Fruit fly (Drosophila melanogaster) whole organism, adult: Measurements from ENCODE around the gene Srp14.

ENCODE experiments used
- CG11617 ChIP-seq: fragments of 200-800 bp; sonication (Bioruptor generic); optimal IDR thresholded peaks from 2 replicates; lab custom pipeline; 2017; ENCODE audit warnings: mild to moderate bottlenecking, missing biosample characterization, missing genetic modification reagents, missing genetic modification characterization
- CG12768 ChIP-seq: fragments of 200-800 bp; sonication (Bioruptor generic); optimal IDR thresholded peaks from 2 replicates; lab custom pipeline; 2017; ENCODE audit warnings: missing biosample characterization, missing genetic modification characterization, mild to moderate bottlenecking, moderate library complexity, missing genetic modification reagents
- CG14711 ChIP-seq: fragments of 200-800 bp; sonication (Bioruptor generic); optimal IDR thresholded peaks from 2 replicates; lab custom pipeline; 2018; ENCODE audit warnings: missing biosample characterization, mild to moderate bottlenecking, missing genetic modification characterization, moderate library complexity
- CG1620 ChIP-seq: fragments of 200-800 bp; sonication (Bioruptor generic); optimal IDR thresholded peaks from 2 replicates; lab custom pipeline; 2016; ENCODE audit warnings: missing biosample characterization, missing genetic modification characterization
- CG33017 ChIP-seq: fragments of 200-800 bp; sonication (Bioruptor generic); optimal IDR thresholded peaks from 2 replicates; lab custom pipeline; 2018; ENCODE audit warnings: missing biosample characterization, mild to moderate bottlenecking, missing genetic modification characterization, moderate library complexity
- CG5204 ChIP-seq: fragments of 200-800 bp; sonication (Bioruptor generic); optimal IDR thresholded peaks from 2 replicates; lab custom pipeline; 2016; ENCODE audit warnings: missing biosample characterization, missing genetic modification characterization
- CG7045 ChIP-seq: fragments of 200-800 bp; sonication (Bioruptor generic); optimal IDR thresholded peaks from 2 replicates; lab custom pipeline; 2017; ENCODE audit warnings: missing biosample characterization, mild to moderate bottlenecking, missing genetic modification characterization
- CG7101 ChIP-seq: fragments of 200-800 bp; sonication (Bioruptor generic); optimal IDR thresholded peaks from 2 replicates; lab custom pipeline; 2018; ENCODE audit warnings: missing biosample characterization, mild to moderate bottlenecking, missing genetic modification characterization, moderate library complexity
- Clk ChIP-seq: fragments of 200-800 bp; sonication (Bioruptor generic); optimal IDR thresholded peaks from 2 replicates; lab custom pipeline; 2017; ENCODE audit warnings: missing biosample characterization, missing genetic modification characterization
- Crg-1 ChIP-seq: fragments of 200-800 bp; sonication (Bioruptor generic); optimal IDR thresholded peaks from 2 replicates; lab custom pipeline; 2016; ENCODE audit warnings: missing biosample characterization, missing genetic modification characterization
- Hr96 ChIP-seq: fragments of 200-800 bp; sonication (Bioruptor generic); optimal IDR thresholded peaks from 2 replicates; lab custom pipeline; 2016; ENCODE audit warnings: missing biosample characterization, missing genetic modification characterization
- Mnt ChIP-seq: fragments of 200-800 bp; sonication (Bioruptor generic); optimal IDR thresholded peaks from 2 replicates; lab custom pipeline; 2016; ENCODE audit warnings: missing biosample characterization, mild to moderate bottlenecking, missing genetic modification characterization
- bab1 ChIP-seq: fragments of 200-800 bp; sonication (Bioruptor generic); optimal IDR thresholded peaks from 3 replicates; lab custom pipeline; 2019; ENCODE audit warnings: missing biosample characterization, mild to moderate bottlenecking, missing genetic modification characterization, moderate library complexity
- cic ChIP-seq: fragments of 200-800 bp; sonication (Bioruptor generic); optimal IDR thresholded peaks from 2 replicates; lab custom pipeline; 2017; ENCODE audit warnings: missing biosample characterization, mild to moderate bottlenecking, missing genetic modification characterization, moderate library complexity
- cnc ChIP-seq, 2 experiments: fragments of >200 bp; optimal IDR thresholded peaks; 2 replicates each; lab custom pipeline; 2017
- kay ChIP-seq: fragments of 200-800 bp; sonication (Bioruptor generic); peaks from one replicate; lab custom pipeline; 2016; ENCODE audit warnings: missing biosample characterization, missing genetic modification characterization, borderline replicate concordance
- ovo ChIP-seq: fragments of 200-800 bp; sonication (Bioruptor generic); optimal IDR thresholded peaks from 2 replicates; lab custom pipeline; 2016; ENCODE audit warnings: missing biosample characterization, missing genetic modification characterization
- pad ChIP-seq: fragments of 200-800 bp; sonication (Bioruptor generic); optimal IDR thresholded peaks from 3 replicates; lab custom pipeline; 2017; ENCODE audit warnings: missing biosample characterization, missing genetic modification characterization, mild to moderate bottlenecking, moderate library complexity, missing genetic modification reagents
- tj ChIP-seq: fragments of 200-800 bp; sonication (Bioruptor generic); optimal IDR thresholded peaks from 3 replicates; lab custom pipeline; 2017; ENCODE audit warnings: missing biosample characterization, mild to moderate bottlenecking, missing genetic modification characterization, moderate library complexity
- toe ChIP-seq: fragments of 200-800 bp; sonication (Bioruptor generic); optimal IDR thresholded peaks from 2 replicates; lab custom pipeline; 2016; ENCODE audit warnings: missing biosample characterization, missing genetic modification characterization

Gene Srp14

DNA sequence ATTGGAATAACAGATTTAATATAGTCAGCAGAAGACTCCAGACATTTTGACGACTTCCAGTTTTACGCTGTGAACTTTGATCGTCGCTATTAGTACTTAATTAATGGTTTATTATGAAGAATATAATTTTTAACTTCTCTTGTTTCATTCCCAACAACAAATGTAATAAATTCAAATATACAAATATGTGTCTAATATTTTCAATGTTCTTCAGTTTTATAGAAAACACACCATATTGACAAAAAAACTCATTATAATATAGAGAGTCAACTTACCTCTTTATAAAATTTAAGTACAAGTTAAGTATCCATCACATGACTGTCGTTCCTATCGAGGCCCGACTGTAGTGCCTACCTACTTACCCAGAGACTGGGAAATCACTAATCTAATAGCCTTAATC, 6.6 kb upstream of the Srp14 start:
- TF ChIP-seq tj (GFP tag; lab: Kevin White, UChicago) = no peak
- TF ChIP-seq CG12768 = no peak
- TF ChIP-seq Hr96 (GFP tag; lab: Kevin White, UChicago) = no peak
- no peak for TF ChIP-seq CG14711 (tag; lab: Kevin White, UChicago)
- no peak for TF ChIP-seq bab1 (GFP tag; lab: Kevin White, UChicago)
- no peak for TF ChIP-seq kay (GFP tag; lab: Kevin White, UChicago)
- no peak for TF ChIP-seq CG1620 (GFP tag; lab: Kevin White, UChicago)
- no peak for TF ChIP-seq cnc (optimal IDR thresholded peaks at IDR 0.05; lab: Kevin White, UChicago)
- TF ChIP-seq Mnt (GFP tag; lab: Kevin White, UChicago) = no peak

DNA sequence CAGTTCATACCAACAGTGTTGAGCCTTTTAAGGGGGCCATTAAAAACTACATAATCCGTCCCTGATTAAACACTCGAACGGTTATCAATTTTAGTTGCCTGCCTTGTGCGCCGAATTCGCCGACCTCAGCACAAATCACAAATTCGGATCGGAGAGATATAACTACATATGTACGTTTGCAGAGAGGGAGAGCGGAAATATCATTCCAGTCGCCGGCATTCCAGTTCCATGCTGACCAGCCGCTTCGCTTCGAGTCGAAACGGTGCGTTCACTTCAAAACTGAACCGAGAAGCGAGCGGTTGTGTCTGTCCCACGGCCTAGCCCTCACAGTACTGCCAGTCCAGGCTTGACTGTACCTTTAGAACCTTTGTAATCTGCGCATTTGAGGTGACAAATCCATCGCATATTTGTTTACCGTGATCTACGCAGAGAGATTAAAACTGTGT, 5.4 kb upstream of the Srp14 start:
- peak; percentile 35 for TF ChIP-seq Crg-1 (GFP tag; lab: Kevin White, UChicago)
- peak; percentile 28 for TF ChIP-seq cic (GFP tag; lab: Kevin White, UChicago)
- no peak for TF ChIP-seq toe
- TF ChIP-seq Hr96 (GFP tag; lab: Kevin White, UChicago) = no peak
- peak; percentile 84 for TF ChIP-seq Mnt (GFP tag; lab: Kevin White, UChicago)
- no peak for TF ChIP-seq kay (GFP tag; lab: Kevin White, UChicago)
- peak; percentile 13 for TF ChIP-seq CG11617 (GFP tag; lab: Kevin White, UChicago)
- TF ChIP-seq Clk (GFP tag; lab: Kevin White, UChicago) = no peak
- TF ChIP-seq bab1 (GFP tag; lab: Kevin White, UChicago) = peak; percentile 51
- TF ChIP-seq CG14711 (tag; lab: Kevin White, UChicago) = no peak
- peak; percentile 1 for TF ChIP-seq CG1620 (GFP tag; lab: Kevin White, UChicago)
- TF ChIP-seq cnc (optimal IDR thresholded peaks at IDR 0.05; lab: Kevin White, UChicago) = no peak
- TF ChIP-seq CG33017 (tag; lab: Kevin White, UChicago) = peak; percentile 24
- TF ChIP-seq CG12768 = peak; percentile 69
- no peak for TF ChIP-seq CG5204 (GFP tag; lab: Kevin White, UChicago)
- no peak for TF ChIP-seq CG7101 (tag; lab: Kevin White, UChicago)
- TF ChIP-seq tj (GFP tag; lab: Kevin White, UChicago) = peak; percentile 95
- peak; percentile 6 for TF ChIP-seq ovo (GFP tag; lab: Kevin White, UChicago)
- peak; percentile 68 for TF ChIP-seq pad (GFP tag; lab: Kevin White, UChicago)
- no peak for TF ChIP-seq CG7045 (GFP tag; lab: Kevin White, UChicago)

DNA sequence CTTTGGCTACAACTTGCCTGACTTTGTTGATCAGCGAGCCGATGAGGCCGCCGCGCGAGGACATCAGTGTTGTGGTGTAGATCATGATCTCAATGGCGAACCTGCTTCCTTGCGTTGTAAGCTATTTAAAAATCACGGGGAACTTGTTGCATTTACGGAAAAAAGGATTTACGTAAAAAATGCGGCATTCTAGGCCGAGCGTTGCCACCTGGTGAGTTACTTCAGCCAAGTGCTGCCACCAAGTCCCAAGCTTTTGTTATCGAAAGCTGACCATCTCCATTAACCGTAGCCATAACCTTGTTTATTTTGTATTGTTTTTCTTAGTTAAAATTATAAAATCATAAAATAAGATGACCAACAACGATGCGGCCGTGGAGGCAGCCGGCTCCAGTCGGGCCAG, 3.1 kb upstream of the Srp14 start, which contains the start of the genes TFAM and CG5412:
Gene TFAM, minus strand, starts transcription at position 222 of the 400 bp plus-strand sequence.
Gene CG5412, plus strand, starts transcription at position 265 of the 400 bp plus-strand sequence.
- no peak for TF ChIP-seq Clk (GFP tag; lab: Kevin White, UChicago)
- no peak for TF ChIP-seq CG14711 (tag; lab: Kevin White, UChicago)
- TF ChIP-seq CG1620 (GFP tag; lab: Kevin White, UChicago) = peak; percentile 15
- TF ChIP-seq kay (GFP tag; lab: Kevin White, UChicago) = no peak
- TF ChIP-seq pad (GFP tag; lab: Kevin White, UChicago) = no peak
- TF ChIP-seq CG7101 (tag; lab: Kevin White, UChicago) = no peak
- no peak for TF ChIP-seq Hr96 (GFP tag; lab: Kevin White, UChicago)
- TF ChIP-seq Mnt (GFP tag; lab: Kevin White, UChicago) = peak; percentile 40
- TF ChIP-seq cnc (optimal IDR thresholded peaks at IDR 0.05; lab: Kevin White, UChicago) = no peak
- no peak for TF ChIP-seq tj (GFP tag; lab: Kevin White, UChicago)

dm6 chr3R:20581376-20581775, 1.5 kb downstream of the Srp14 start, which contains the start of gene CG34008:
Gene CG34008, minus strand, starts transcription at chr3R:20581522.
- TF ChIP-seq ovo (GFP tag; lab: Kevin White, UChicago) (no peak), cic (GFP tag; lab: Kevin White, UChicago) (no peak), CG12768 (no peak), tj (GFP tag; lab: Kevin White, UChicago) (no peak), CG1620 (GFP tag; lab: Kevin White, UChicago) (no peak), CG7101 (tag; lab: Kevin White, UChicago) (no peak), Hr96 (GFP tag; lab: Kevin White, UChicago) (no peak), CG11617 (GFP tag; lab: Kevin White, UChicago) (no peak), toe (no peak), pad (GFP tag; lab: Kevin White, UChicago) (no peak)

DNA sequence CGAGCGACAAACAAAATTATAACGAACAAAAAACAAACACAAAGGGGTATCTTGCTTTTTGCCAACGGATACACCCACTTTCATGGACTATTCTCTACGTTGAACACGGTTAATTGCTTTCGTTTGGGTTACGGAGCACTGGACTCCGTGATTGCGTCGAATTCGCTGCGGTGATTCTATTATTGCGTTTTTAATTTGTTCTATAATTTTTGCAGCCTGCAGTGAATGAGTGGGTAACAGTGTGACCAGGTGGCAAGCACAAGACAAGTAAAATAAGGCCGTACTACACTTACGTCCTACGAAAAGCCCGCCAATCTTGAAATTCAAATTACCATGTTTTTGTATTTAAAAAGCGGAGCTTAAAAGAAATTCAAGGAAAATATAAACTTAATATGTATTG, 5.7 kb downstream of the Srp14 start, which contains the start of gene CG16953:
Gene CG16953, minus strand, starts transcription at position 268 of the 400 bp plus-strand sequence.
- TF ChIP-seq CG11617 (GFP tag; lab: Kevin White, UChicago) = no peak
- TF ChIP-seq CG33017 (tag; lab: Kevin White, UChicago) = peak; percentile 20
- TF ChIP-seq bab1 (GFP tag; lab: Kevin White, UChicago) = peak; percentile 67
- peak; percentile 19 for TF ChIP-seq Mnt (GFP tag; lab: Kevin White, UChicago)
- TF ChIP-seq CG14711 (tag; lab: Kevin White, UChicago) = peak; percentile 15
- TF ChIP-seq cic (GFP tag; lab: Kevin White, UChicago) = peak; percentile 59

- TF ChIP-seq CG7045 (GFP tag; lab: Kevin White, UChicago) (no peak), CG11617 (GFP tag; lab: Kevin White, UChicago) (no peak), bab1 (GFP tag; lab: Kevin White, UChicago) (no peak), cic (GFP tag; lab: Kevin White, UChicago) (no peak), ovo (GFP tag; lab: Kevin White, UChicago) (no peak), tj (GFP tag; lab: Kevin White, UChicago) (no peak), Hr96 (GFP tag; lab: Kevin White, UChicago) (no peak), CG5204 (GFP tag; lab: Kevin White, UChicago) (no peak), CG12768 (no peak), toe (no peak), Crg-1 (GFP tag; lab: Kevin White, UChicago) (no peak), CG1620 (GFP tag; lab: Kevin White, UChicago) (no peak), Clk (GFP tag; lab: Kevin White, UChicago) (no peak), CG7101 (tag; lab: Kevin White, UChicago) (no peak), Mnt (GFP tag; lab: Kevin White, UChicago) (no peak), pad (GFP tag; lab: Kevin White, UChicago) (no peak)
Observed at dm6 chr3R:20586409-20586808, 6.5 kb downstream of the Srp14 start.
